Worm (Caenorhabditis elegans): ENCODE measurements around the gene trul-1.
A peak's percentile ranks its signal among the peaks of the same experiment; 100 is the strongest.

Gene trul-1

ce11 chrII:285627-286550, 3.5 kb upstream of the trul-1 start, which contains the start of gene B0432.10 (continued):
- no peak for TF ChIP-seq gei-17 (GFP tag; optimal IDR thresholded peaks at IDR 0.05)
- no peak for TF ChIP-seq sdz-38 (tag; optimal IDR thresholded peaks at IDR 0.05)
- no peak for TF ChIP-seq cebp-1 (GFP tag; IDR thresholded peaks at IDR 0.05)
- peak; percentile 65 for TF ChIP-seq cebp-1 (tag; optimal IDR thresholded peaks at IDR 0.05)
- TF ChIP-seq tbp1 (GFP tag; optimal IDR thresholded peaks at IDR 0.05), result peak; percentile 30
- peak; percentile 69; the same call in 1 of the 2 replicates for TF ChIP-seq nfyb-1 (GFP tag; IDR thresholded peaks at IDR 0.05)
- peak; percentile 75 for TF ChIP-seq F23B12.7 (tag; optimal IDR thresholded peaks at IDR 0.05; ENCODE audit: insufficient read depth)
- peak; percentile 81 for TF ChIP-seq mcd-1 (GFP tag; IDR thresholded peaks at IDR 0.05)
- peak; percentile 36 for TF ChIP-seq ztf-26 (tag; optimal IDR thresholded peaks at IDR 0.05)
- TF ChIP-seq nhr-80 (tag; optimal IDR thresholded peaks at IDR 0.05), result peak; percentile 6
- 0 out of 2 replicates have a peak, but pooled peaks have one; percentile 26 for TF ChIP-seq madf-3 (GFP tag; IDR thresholded peaks at IDR 0.05)
- TF ChIP-seq ceh-100 (GFP tag; IDR thresholded peaks at IDR 0.05), result 0 out of 2 replicates have a peak, but pooled peaks have one; percentile 14
- TF ChIP-seq lin-54 (GFP tag; optimal IDR thresholded peaks at IDR 0.05), result peak; percentile 93
- no peak for TF ChIP-seq snpc-3.4 (tag; optimal IDR thresholded peaks at IDR 0.05)
- 0 out of 2 replicates have a peak, but pooled peaks have one; percentile 32 for TF ChIP-seq C06A6.2 (GFP tag; conservative IDR thresholded peaks at IDR 0.05)
- TF ChIP-seq K11D2.4 (GFP tag; IDR thresholded peaks at IDR 0.05), result peak; percentile 70; the same call in 1 of the 2 replicates
- no peak for TF ChIP-seq hlh-26 (GFP tag; conservative IDR thresholded peaks at IDR 0.05)
- peak; percentile 41; the same call in 1 of the 2 replicates for TF ChIP-seq madf-6 (GFP tag; IDR thresholded peaks at IDR 0.05)
- no peak for TF ChIP-seq aptf-3 (GFP tag; IDR thresholded peaks at IDR 0.05)
- no peak for TF ChIP-seq egrh-3 (GFP tag; IDR thresholded peaks at IDR 0.05)
- TF ChIP-seq hmg-1.2 (GFP tag; IDR thresholded peaks at IDR 0.05), result peak; percentile 31; the same call in 1 of the 2 replicates
- TF ChIP-seq ccch-3 (GFP tag; optimal IDR thresholded peaks at IDR 0.05), result no peak
- TF ChIP-seq Y53G8AR.9 (GFP tag; conservative IDR thresholded peaks at IDR 0.05), result peak; percentile 78; the same call in 1 of the 2 replicates
- TF ChIP-seq nhr-179 (tag; optimal IDR thresholded peaks at IDR 0.05), result no peak
- peak; percentile 28 for TF ChIP-seq lsl-1 (GFP tag; optimal IDR thresholded peaks at IDR 0.05)
- no peak for TF ChIP-seq ceh-58 (GFP tag; IDR thresholded peaks at IDR 0.05)
- peak; percentile 56; the same call in 1 of the 2 replicates for TF ChIP-seq B0336.3 (GFP tag; IDR thresholded peaks at IDR 0.05)
- peak; percentile 81 for TF ChIP-seq efl-1 (GFP tag; optimal IDR thresholded peaks at IDR 0.05)
- TF ChIP-seq rpc-1 (optimal IDR thresholded peaks at IDR 0.05), result no peak
- no peak for TF ChIP-seq rpc-1 (tag; optimal IDR thresholded peaks at IDR 0.05)
- 0 out of 2 replicates have a peak, but pooled peaks have one; percentile 20 for TF ChIP-seq attf-3 (GFP tag; conservative IDR thresholded peaks at IDR 0.05)
- TF ChIP-seq ztf-18 (tag; optimal IDR thresholded peaks at IDR 0.05), result peak; percentile 94
- peak; percentile 86 for TF ChIP-seq dpl-1 (GFP tag; optimal IDR thresholded peaks at IDR 0.05)
- 0 out of 2 replicates have a peak, but pooled peaks have one; percentile 9 for TF ChIP-seq lir-1 (GFP tag; conservative IDR thresholded peaks at IDR 0.05)
- TF ChIP-seq lin-40 (tag; optimal IDR thresholded peaks at IDR 0.05), result peak; percentile 83
- no peak for TF ChIP-seq ztf-3 (GFP tag; optimal IDR thresholded peaks at IDR 0.05)
- TF ChIP-seq aptf-2 (GFP tag; conservative IDR thresholded peaks at IDR 0.05), result no peak

ce11 chrII:283594-283993, 1.2 kb upstream of the trul-1 start, which contains the start of gene B0432.9:
B0432.9 (minus strand) TSS chrII:283694.
- TF ChIP-seq attf-3 (GFP tag; conservative IDR thresholded peaks at IDR 0.05) (0 out of 2 replicates have a peak, but pooled peaks have one; percentile 1), C06A6.2 (GFP tag; conservative IDR thresholded peaks at IDR 0.05) (no peak)

Measured in whole organism, young adult.